Fruit fly (Drosophila melanogaster) whole organism: ENCODE measurements around the gene CG12746.

Source experiments
- CG8478 ChIP-seq: fragments of >200 bp; optimal IDR thresholded peaks from 2 replicates; lab custom pipeline; 2018; ENCODE audit warnings: inconsistent platforms
- Dll ChIP-seq: fragments of >200 bp; optimal IDR thresholded peaks from 2 replicates; lab custom pipeline; 2017
- EcR ChIP-seq, 2 experiments: fragments of >200 bp; optimal IDR thresholded peaks; 2 replicates each; lab custom pipeline; 2017; ENCODE audit warnings: missing biosample characterization in 2 of 2, missing genetic modification characterization in 2 of 2, missing genetic modification reagents in 2 of 2
- pan ChIP-seq: fragments of >200 bp; optimal IDR thresholded peaks from 2 replicates; lab custom pipeline; 2017
- psq ChIP-seq: fragments of >200 bp; optimal IDR thresholded peaks from 2 replicates; lab custom pipeline; 2017
- usp ChIP-seq: fragments of >200 bp; optimal IDR thresholded peaks from 2 replicates; lab custom pipeline; 2017; ENCODE audit warnings: missing biosample characterization, missing genetic modification characterization, mixed read lengths

CG12746 gene

dm6 chr3R:5564775-5565190, at the start of gene CG12746, which contains the start of gene CG14671:
TSS of gene CG12746 (plus strand) at chr3R:5564865.
TSS of gene CG14671 (minus strand) at chr3R:5564815.
- TF ChIP-seq psq (lab: Kevin White, UChicago) (no peak), pan (no peak), CG8478 (lab: Kevin White, UChicago) (no peak), EcR (GFP tag; optimal IDR thresholded peaks at IDR 0.05; lab: Kevin White, UChicago) (no peak), Dll (no peak), usp (GFP tag; lab: Kevin White, UChicago) (no peak)

- TF ChIP-seq usp (GFP tag; lab: Kevin White, UChicago) (no peak), pan (no peak), psq (lab: Kevin White, UChicago) (no peak), Dll (no peak), EcR (GFP tag; optimal IDR thresholded peaks at IDR 0.05; lab: Kevin White, UChicago) (no peak), CG8478 (lab: Kevin White, UChicago) (no peak)
Measured at dm6 chr3R:5516582-5517001, 48.1 kb upstream of the CG12746 start.

- no peak for TF ChIP-seq usp (GFP tag; lab: Kevin White, UChicago)
- TF ChIP-seq CG8478 (lab: Kevin White, UChicago): peak; percentile 14
- TF ChIP-seq psq (lab: Kevin White, UChicago): no peak
- TF ChIP-seq EcR (GFP tag; optimal IDR thresholded peaks at IDR 0.05; lab: Kevin White, UChicago): no peak
- peak; percentile 33 for TF ChIP-seq Dll
- no peak for TF ChIP-seq pan
Measured at dm6 chr3R:5517002-5517875, 47.4 kb upstream of the CG12746 start, which contains the start of gene Itpr. TSS of gene Itpr (plus strand) at chr3R:5517117.

dm6 chr3R:5517876-5518211, 46.8 kb upstream of the CG12746 start:
- TF ChIP-seq usp (GFP tag; lab: Kevin White, UChicago) (no peak), CG8478 (lab: Kevin White, UChicago) (no peak), Dll (no peak), EcR (GFP tag; optimal IDR thresholded peaks at IDR 0.05; lab: Kevin White, UChicago) (peak in 1 of 2 experiments; percentile 14), pan (no peak), psq (lab: Kevin White, UChicago) (no peak)

- TF ChIP-seq psq (lab: Kevin White, UChicago) (no peak), pan (no peak)
Measured at dm6 chr3R:5518627-5519026, 46.0 kb upstream of the CG12746 start.

dm6 chr3R:5519789-5520188, 44.9 kb upstream of the CG12746 start:
- TF ChIP-seq Dll (no peak), pan (no peak), EcR (GFP tag; optimal IDR thresholded peaks at IDR 0.05; lab: Kevin White, UChicago) (no peak)

dm6 chr3R:5520566-5520965, 44.1 kb upstream of the CG12746 start:
- TF ChIP-seq Dll: no peak
- TF ChIP-seq usp (GFP tag; lab: Kevin White, UChicago): no peak
- no peak for TF ChIP-seq psq (lab: Kevin White, UChicago)
- no peak for TF ChIP-seq EcR (GFP tag; optimal IDR thresholded peaks at IDR 0.05; lab: Kevin White, UChicago)
- no peak for TF ChIP-seq CG8478 (lab: Kevin White, UChicago)
- TF ChIP-seq pan: no peak

- TF ChIP-seq usp (GFP tag; lab: Kevin White, UChicago): no peak
- no peak for TF ChIP-seq pan
- TF ChIP-seq psq (lab: Kevin White, UChicago): no peak
- no peak for TF ChIP-seq EcR (GFP tag; optimal IDR thresholded peaks at IDR 0.05; lab: Kevin White, UChicago)
- TF ChIP-seq CG8478 (lab: Kevin White, UChicago): no peak
- no peak for TF ChIP-seq Dll
Measured at dm6 chr3R:5523070-5523637, 41.5 kb upstream of the CG12746 start, which contains the start of the genes CG43845 and Nmdar1. TSS of gene CG43845 (minus strand) at chr3R:5523120. TSS of gene Nmdar1 (minus strand) at chr3R:5523328.

dm6 chr3R:5524804-5525203, 39.9 kb upstream of the CG12746 start:
- TF ChIP-seq EcR (GFP tag; optimal IDR thresholded peaks at IDR 0.05; lab: Kevin White, UChicago) (no peak), Dll (no peak), usp (GFP tag; lab: Kevin White, UChicago) (no peak), CG8478 (lab: Kevin White, UChicago) (no peak), pan (no peak), psq (lab: Kevin White, UChicago) (no peak)

- TF ChIP-seq CG8478 (lab: Kevin White, UChicago) (no peak), psq (lab: Kevin White, UChicago) (no peak), pan (no peak), Dll (no peak), EcR (GFP tag; optimal IDR thresholded peaks at IDR 0.05; lab: Kevin White, UChicago) (no peak), usp (GFP tag; lab: Kevin White, UChicago) (no peak)
Measured at dm6 chr3R:5527563-5527962, 37.1 kb upstream of the CG12746 start.

- no peak for TF ChIP-seq EcR (GFP tag; optimal IDR thresholded peaks at IDR 0.05; lab: Kevin White, UChicago)
- no peak for TF ChIP-seq Dll
- no peak for TF ChIP-seq usp (GFP tag; lab: Kevin White, UChicago)
- TF ChIP-seq pan: no peak
- TF ChIP-seq CG8478 (lab: Kevin White, UChicago): no peak
- no peak for TF ChIP-seq psq (lab: Kevin White, UChicago)
Measured at dm6 chr3R:5547464-5547943, 17.2 kb upstream of the CG12746 start, which contains the start of gene CG2519. TSS of gene CG2519 (minus strand) at chr3R:5547775.

- TF ChIP-seq usp (GFP tag; lab: Kevin White, UChicago): no peak
- no peak for TF ChIP-seq CG8478 (lab: Kevin White, UChicago)
- no peak for TF ChIP-seq Dll
- no peak for TF ChIP-seq EcR (GFP tag; optimal IDR thresholded peaks at IDR 0.05; lab: Kevin White, UChicago)
- TF ChIP-seq pan: no peak
- no peak for TF ChIP-seq psq (lab: Kevin White, UChicago)
Measured at dm6 chr3R:5550452-5550851, 14.2 kb upstream of the CG12746 start.
